Fruit fly (Drosophila melanogaster): Measurements from ENCODE around the gene Madm.

Gene Madm

dm6 chr3R:5705469-5706067 lies 36.7 kb upstream of the Madm start (continued):
- TF ChIP-seq bab2 (GFP tag; optimal IDR thresholded peaks at IDR 0.05) (peak; percentile 3), ato (GFP tag; IDR thresholded peaks at IDR 0.05; ENCODE audit: partially characterized antibody) (no peak), Kr (GFP tag; optimal IDR thresholded peaks at IDR 0.05) (no peak), Hey (tag; optimal IDR thresholded peaks at IDR 0.05) (no peak), zfh1 (GFP tag; IDR thresholded peaks at IDR 0.05) (0 out of 3 replicates have a peak, but pooled peaks have one; percentile 56), slp2 (GFP tag; optimal IDR thresholded peaks at IDR 0.05) (peak; percentile 8), Jarid2 (GFP tag; optimal IDR thresholded peaks at IDR 0.05) (no peak), CG8944 (GFP tag; optimal IDR thresholded peaks at IDR 0.05) (no peak), Hr78 (GFP tag; optimal IDR thresholded peaks at IDR 0.05) (no peak), tin (GFP tag; optimal IDR thresholded peaks at IDR 0.05) (peak; percentile 47), cg (GFP tag; optimal IDR thresholded peaks at IDR 0.05) (peak; percentile 34), yki (optimal IDR thresholded peaks at IDR 0.05) (no peak), Doc3 (GFP tag; IDR thresholded peaks at IDR 0.05; ENCODE audit: partially characterized antibody) (no peak), CG11560 (tag; IDR thresholded peaks at IDR 0.05) (peak; percentile 15; the same call in 1 of the 3 replicates), CG3847 (GFP tag; IDR thresholded peaks at IDR 0.05) (peak; percentile 27; the same call in 1 of the 2 replicates), Vsx1 (GFP tag; optimal IDR thresholded peaks at IDR 0.05) (no peak), fru (optimal IDR thresholded peaks at IDR 0.05) (no peak), ara (GFP tag; IDR thresholded peaks at IDR 0.05) (peak; percentile 57; the same call in 1 of the 2 replicates), CG1647 (GFP tag; optimal IDR thresholded peaks at IDR 0.05) (peak; percentile 27), btn (GFP tag; optimal IDR thresholded peaks at IDR 0.05) (no peak), dm (GFP tag; optimal IDR thresholded peaks at IDR 0.05) (no peak), ash1 (GFP tag; optimal IDR thresholded peaks at IDR 0.05) (no peak), lab (GFP tag; optimal IDR thresholded peaks at IDR 0.05) (peak; percentile 66), ind (GFP tag; optimal IDR thresholded peaks at IDR 0.05) (peak; percentile 42), CG3995 (GFP tag; optimal IDR thresholded peaks at IDR 0.05) (no peak), pzg (GFP tag; optimal IDR thresholded peaks at IDR 0.05) (no peak), sima (GFP tag; optimal IDR thresholded peaks at IDR 0.05) (no peak), gsb (GFP tag; IDR thresholded peaks at IDR 0.05) (no peak), CG10267 (tag; optimal IDR thresholded peaks at IDR 0.05) (peak; percentile 70), CG2120 (GFP tag; optimal IDR thresholded peaks at IDR 0.05) (no peak), tx (GFP tag; optimal IDR thresholded peaks at IDR 0.05) (peak; percentile 54), repo (GFP tag; optimal IDR thresholded peaks at IDR 0.05) (no peak), CG30403 (GFP tag; optimal IDR thresholded peaks at IDR 0.05) (peak; percentile 69), ewg (GFP tag; optimal IDR thresholded peaks at IDR 0.05) (peak; percentile 24), pnt (GFP tag; optimal IDR thresholded peaks at IDR 0.05) (no peak), hkb (optimal IDR thresholded peaks at IDR 0.05) (no peak), hkb (GFP tag; IDR thresholded peaks at IDR 0.05) (peak; percentile 25; the same call in 1 of the 2 replicates), CG12659 (GFP tag; optimal IDR thresholded peaks at IDR 0.05) (peak; percentile 62), YL-1 (GFP tag; optimal IDR thresholded peaks at IDR 0.05) (no peak), Ssrp (tag; optimal IDR thresholded peaks at IDR 0.05) (peak; percentile 63), CG11696 (GFP tag; IDR thresholded peaks at IDR 0.05) (peak; percentile 81), al (GFP tag; IDR thresholded peaks at IDR 0.05) (peak; percentile 54), shn (GFP tag; optimal IDR thresholded peaks at IDR 0.05) (peak; percentile 11), Dbx (GFP tag; IDR thresholded peaks at IDR 0.05) (0 out of 3 replicates have a peak, but pooled peaks have one; percentile 42), CG42726 (GFP tag; IDR thresholded peaks at IDR 0.05; ENCODE audit: partially characterized antibody) (no peak), kah (GFP tag; optimal IDR thresholded peaks at IDR 0.05) (peak; percentile 41), lilli (GFP tag; optimal IDR thresholded peaks at IDR 0.05) (peak; percentile 57), CG15696 (tag; optimal IDR thresholded peaks at IDR 0.05) (peak; percentile 37), CG12219 (GFP tag; optimal IDR thresholded peaks at IDR 0.05) (peak; percentile 68), gem (tag; optimal IDR thresholded peaks at IDR 0.05) (peak; percentile 82), CG13123 (GFP tag; optimal IDR thresholded peaks at IDR 0.05) (no peak)

Data from whole organism, embryonic.